Worm (Caenorhabditis elegans) whole organism, young adult: ENCODE data around the gene sdpn-1.

Experiments used
- C06A6.2 ChIP-seq: fragments of 200-800 bp; sonication (Bioruptor generic); conservative IDR thresholded peaks from 2 replicates; pipeline ENCODE4 v1.3.6; 2022; ENCODE audit warnings: missing genetic modification characterization, missing compliant biosample characterization
- F23B12.7 ChIP-seq: sonication (generic microtip); optimal IDR thresholded peaks from 2 replicates; lab custom pipeline; 2017; ENCODE audit warnings: missing genetic modification characterization, mild to moderate bottlenecking, missing compliant biosample characterization, antibody characterized with exemption, moderate library complexity; ENCODE audit not compliant: insufficient read depth
- F33H1.4 ChIP-seq: fragments of 200-800 bp; sonication (Bioruptor generic); IDR thresholded peaks from 2 replicates; pipeline ENCODE4 v1.3.6; 2022; ENCODE audit warnings: missing genetic modification reagents, missing genetic modification characterization, missing compliant biosample characterization
- F55B11.4 ChIP-seq: sonication (generic microtip); optimal IDR thresholded peaks from 2 replicates; lab custom pipeline; 2016; ENCODE audit warnings: missing compliant biosample characterization, missing genetic modification characterization, borderline replicate concordance; ENCODE audit not compliant: insufficient read depth
- K12H6.12 ChIP-seq: fragments of 200-800 bp; sonication (Bioruptor generic); optimal IDR thresholded peaks from 2 replicates; lab custom pipeline; 2018; ENCODE audit warnings: mild to moderate bottlenecking, missing genetic modification characterization, missing compliant biosample characterization
- T26A5.8 ChIP-seq: sonication (generic microtip); optimal IDR thresholded peaks from 2 replicates; lab custom pipeline; 2016; ENCODE audit warnings: missing genetic modification characterization, missing compliant biosample characterization
- Y53F4B.3 ChIP-seq: fragments of 200-800 bp; sonication (Bioruptor generic); IDR thresholded peaks from 2 replicates; pipeline ENCODE4 v1.3.6; 2022; ENCODE audit warnings: missing genetic modification reagents, missing genetic modification characterization, missing compliant biosample characterization
- Y56A3A.18 ChIP-seq: fragments of 200-800 bp; sonication (Bioruptor generic); IDR thresholded peaks from 2 replicates; pipeline ENCODE4 v1.3.6; 2022; ENCODE audit warnings: missing genetic modification reagents, missing genetic modification characterization, missing compliant biosample characterization
- ZK185.1 ChIP-seq: sonication (generic microtip); optimal IDR thresholded peaks from 2 replicates; lab custom pipeline; 2016; ENCODE audit warnings: mild to moderate bottlenecking, missing genetic modification characterization, missing compliant biosample characterization; ENCODE audit not compliant: poor library complexity, severe bottlenecking
- ama-1 ChIP-seq, 3 experiments: fragments of 150-350 bp in 1 of 3; sonication (generic microtip) in 2 of 3; optimal IDR thresholded peaks; 2 replicates each; lab custom pipeline; 2014 to 2018; ENCODE audit warnings: missing biosample characterization in 2 of 3, missing genetic modification characterization in 2 of 3, missing genetic modification reagents in 2 of 3
- attf-3 ChIP-seq: fragments of 200-800 bp; sonication (Bioruptor generic); conservative IDR thresholded peaks from 2 replicates; pipeline ENCODE4 v1.3.6; 2022; ENCODE audit warnings: missing genetic modification reagents, missing genetic modification characterization, missing compliant biosample characterization
- bed-1 ChIP-seq: fragments of 200-800 bp; sonication (Bioruptor generic); IDR thresholded peaks from 2 replicates; pipeline ENCODE4 v1.3.6; 2022; ENCODE audit warnings: missing genetic modification reagents, missing genetic modification characterization, missing compliant biosample characterization
- cebp-1 ChIP-seq, 2 experiments: fragments of 200-800 bp in 1 of 2; sonication (Bioruptor generic) in 1 of 2; sonication (generic microtip) in 1 of 2; IDR thresholded peaks in 1 of 2; optimal IDR thresholded peaks in 1 of 2; 2 replicates each; pipeline versions ENCODE4 v1.3.6 to Lab custom; 2017 to 2022; ENCODE audit warnings: missing compliant biosample characterization in 2 of 2, missing genetic modification characterization in 2 of 2, mild to moderate bottlenecking in 1 of 2, missing genetic modification reagents in 1 of 2, moderate library complexity in 1 of 2
- ceh-100 ChIP-seq: fragments of 200-800 bp; sonication (Bioruptor generic); IDR thresholded peaks from 2 replicates; pipeline ENCODE4 v1.3.6; 2022; ENCODE audit warnings: missing genetic modification reagents, missing genetic modification characterization, missing compliant biosample characterization
- ceh-58 ChIP-seq: fragments of 200-800 bp; sonication (Bioruptor generic); IDR thresholded peaks from 2 replicates; pipeline ENCODE4 v1.3.6; 2022; ENCODE audit warnings: missing genetic modification characterization, missing compliant biosample characterization
- ceh-91 ChIP-seq: fragments of 200-800 bp; sonication (Bioruptor generic); IDR thresholded peaks from 2 replicates; pipeline ENCODE4 v1.3.6; 2022; ENCODE audit warnings: missing genetic modification reagents, missing genetic modification characterization, missing compliant biosample characterization
- chd-7 ChIP-seq: sonication (generic microtip); optimal IDR thresholded peaks from 2 replicates; lab custom pipeline; 2016; ENCODE audit warnings: mild to moderate bottlenecking, missing genetic modification characterization, moderate library complexity, missing compliant biosample characterization
- dox-1 ChIP-seq: fragments of 200-800 bp; sonication (Bioruptor generic); IDR thresholded peaks from 2 replicates; pipeline ENCODE4 v1.3.6; 2022; ENCODE audit warnings: missing genetic modification reagents, missing genetic modification characterization, missing compliant biosample characterization
- dpff-1 ChIP-seq: sonication (generic microtip); optimal IDR thresholded peaks from 2 replicates; lab custom pipeline; 2017; ENCODE audit warnings: mild to moderate bottlenecking, missing genetic modification characterization, missing compliant biosample characterization
- egl-18 ChIP-seq: fragments of 200-800 bp; sonication (Bioruptor generic); IDR thresholded peaks from 2 replicates; pipeline ENCODE4 v1.3.6; 2022; ENCODE audit warnings: missing genetic modification reagents, missing genetic modification characterization, missing compliant biosample characterization
- egl-44 ChIP-seq: fragments of 200-800 bp; sonication (Bioruptor generic); IDR thresholded peaks from 2 replicates; pipeline ENCODE4 v1.3.6; 2022; ENCODE audit warnings: missing genetic modification reagents, missing genetic modification characterization, missing compliant biosample characterization
- ekl-4 ChIP-seq: fragments of 200-800 bp; sonication (Bioruptor generic); IDR thresholded peaks from 2 replicates; pipeline ENCODE4 v1.3.6; 2022; ENCODE audit warnings: missing genetic modification reagents, missing genetic modification characterization, missing compliant biosample characterization
- fkh-3 ChIP-seq: sonication (generic microtip); optimal IDR thresholded peaks from 2 replicates; lab custom pipeline; 2016; ENCODE audit warnings: mild to moderate bottlenecking, missing genetic modification characterization, missing compliant biosample characterization
- him-1 ChIP-seq: sonication (generic microtip); optimal IDR thresholded peaks from 2 replicates; lab custom pipeline; 2016; ENCODE audit warnings: missing genotype, missing genetic modification reagents, missing genetic modification characterization, missing compliant biosample characterization
- hlh-12 ChIP-seq: sonication (generic microtip); optimal IDR thresholded peaks from 2 replicates; lab custom pipeline; 2016; ENCODE audit warnings: missing genetic modification characterization, missing compliant biosample characterization
- hmg-1.2 ChIP-seq: fragments of 200-800 bp; sonication (Bioruptor generic); IDR thresholded peaks from 2 replicates; pipeline ENCODE4 v1.3.6; 2022; ENCODE audit warnings: missing genetic modification reagents, missing genetic modification characterization, missing compliant biosample characterization
- hsf-1 ChIP-seq: fragments of 200-800 bp; sonication (Bioruptor generic); IDR thresholded peaks from 2 replicates; pipeline ENCODE4 v1.3.6; 2022; ENCODE audit warnings: missing genetic modification reagents, missing genetic modification characterization, missing compliant biosample characterization
- let-526 ChIP-seq: fragments of 200-800 bp; sonication (Bioruptor generic); IDR thresholded peaks from 2 replicates; pipeline ENCODE4 v1.3.6; 2022; ENCODE audit warnings: missing genetic modification reagents, missing genetic modification characterization, missing compliant biosample characterization
- lin-40 ChIP-seq: sonication (generic microtip); optimal IDR thresholded peaks from 2 replicates; lab custom pipeline; 2016; ENCODE audit warnings: missing genetic modification characterization, mild to moderate bottlenecking, missing compliant biosample characterization, missing genotype, missing genetic modification reagents
- mcd-1 ChIP-seq: fragments of 200-800 bp; sonication (Bioruptor generic); IDR thresholded peaks from 2 replicates; pipeline ENCODE4 v1.3.6; 2022; ENCODE audit warnings: missing genetic modification reagents, missing genetic modification characterization, missing compliant biosample characterization
- nfya-1 ChIP-seq: sonication (generic microtip); optimal IDR thresholded peaks from 2 replicates; lab custom pipeline; 2017; ENCODE audit warnings: antibody characterized with exemption, missing compliant biosample characterization, missing genetic modification characterization, borderline replicate concordance; ENCODE audit not compliant: insufficient read depth
- nfya-2 ChIP-seq: fragments of 200-800 bp; sonication (Bioruptor generic); IDR thresholded peaks from 2 replicates; pipeline ENCODE4 v1.3.6; 2022; ENCODE audit warnings: missing genetic modification reagents, missing genetic modification characterization, missing compliant biosample characterization
- nfyb-1 ChIP-seq: fragments of 200-800 bp; sonication (Bioruptor generic); IDR thresholded peaks from 2 replicates; pipeline ENCODE4 v1.3.6; 2022; ENCODE audit warnings: missing genetic modification reagents, missing genetic modification characterization, missing compliant biosample characterization
- nhr-179 ChIP-seq: sonication (generic microtip); optimal IDR thresholded peaks from 2 replicates; lab custom pipeline; 2016; ENCODE audit warnings: mild to moderate bottlenecking, missing genetic modification characterization, missing compliant biosample characterization
- nhr-27 ChIP-seq: fragments of 200-800 bp; sonication (Bioruptor generic); optimal IDR thresholded peaks from 2 replicates; lab custom pipeline; 2018; ENCODE audit warnings: mild to moderate bottlenecking, missing genetic modification characterization, moderate library complexity, missing compliant biosample characterization
- nhr-80 ChIP-seq: sonication (generic microtip); optimal IDR thresholded peaks from 2 replicates; lab custom pipeline; 2016; ENCODE audit warnings: missing genetic modification characterization, missing compliant biosample characterization
- nhr-90 ChIP-seq: sonication (generic microtip); optimal IDR thresholded peaks from 2 replicates; lab custom pipeline; 2016; ENCODE audit warnings: missing genotype, mild to moderate bottlenecking, missing genetic modification characterization, missing compliant biosample characterization
- pbrm-1 ChIP-seq: fragments of 200-800 bp; sonication (Bioruptor generic); IDR thresholded peaks from 2 replicates; pipeline ENCODE4 v1.3.6; 2022; ENCODE audit warnings: missing genetic modification reagents, missing genetic modification characterization, missing compliant biosample characterization
- pha-4 ChIP-seq: fragments of 150-350 bp; sonication (generic microtip); optimal IDR thresholded peaks from 2 replicates; lab custom pipeline; 2014; ENCODE audit warnings: missing biosample characterization, missing genetic modification reagents, missing genetic modification characterization
- sdz-38 ChIP-seq: sonication (generic microtip); optimal IDR thresholded peaks from 2 replicates; lab custom pipeline; 2016; ENCODE audit warnings: missing genotype, missing genetic modification characterization, missing compliant biosample characterization
- snpc-1.3 ChIP-seq: sonication (generic microtip); optimal IDR thresholded peaks from 2 replicates; lab custom pipeline; 2017; ENCODE audit warnings: missing genetic modification characterization, mild to moderate bottlenecking, missing compliant biosample characterization, antibody characterized with exemption, moderate library complexity, missing genotype, missing genetic modification reagents; ENCODE audit not compliant: insufficient read depth
- somi-1 ChIP-seq: fragments of 200-800 bp; sonication (Bioruptor generic); optimal IDR thresholded peaks from 2 replicates; lab custom pipeline; 2018; ENCODE audit warnings: mild to moderate bottlenecking, missing genetic modification characterization, missing compliant biosample characterization
- unc-130 ChIP-seq: sonication (generic microtip); optimal IDR thresholded peaks from 2 replicates; lab custom pipeline; 2016; ENCODE audit warnings: missing genetic modification reagents, missing genetic modification characterization, missing compliant biosample characterization
- ztf-26 ChIP-seq: sonication (generic microtip); optimal IDR thresholded peaks from 2 replicates; lab custom pipeline; 2017; ENCODE audit warnings: missing genetic modification characterization, missing compliant biosample characterization
- ztf-3 ChIP-seq: fragments of 200-800 bp; sonication (Bioruptor generic); optimal IDR thresholded peaks from 2 replicates; lab custom pipeline; 2018; ENCODE audit warnings: mild to moderate bottlenecking, missing genetic modification characterization, missing compliant biosample characterization

sdpn-1 gene

ce11 chrX:8029080-8029479 is 31.1 kb upstream of the sdpn-1 start, which contains the start of gene C34D10.1 (continued):
- TF ChIP-seq cebp-1 (GFP tag; IDR thresholded peaks at IDR 0.05; lab: Robert Waterston, UW) (peak; percentile 38; the same call in 1 of the 2 replicates), cebp-1 (tag; optimal IDR thresholded peaks at IDR 0.05; lab: Kevin White, UChicago) (peak; percentile 65), ceh-100 (no peak), nfyb-1 (GFP tag; lab: Robert Waterston, UW) (no peak), dpff-1 (tag; lab: Kevin White, UChicago) (no peak), Y56A3A.18 (GFP tag; lab: Robert Waterston, UW) (no peak), nhr-90 (tag; lab: Kevin White, UChicago) (no peak), fkh-3 (tag; lab: Kevin White, UChicago) (no peak), C06A6.2 (no peak), ztf-26 (tag; lab: Kevin White, UChicago) (peak; percentile 58), bed-1 (no peak), snpc-1.3 (tag; lab: Kevin White, UChicago) (no peak), sdz-38 (tag; lab: Kevin White, UChicago) (no peak), nhr-179 (tag; lab: Kevin White, UChicago) (no peak), egl-18 (GFP tag; lab: Robert Waterston, UW) (no peak), ztf-3 (GFP tag; lab: Kevin White, UChicago) (no peak), nhr-27 (tag; lab: Kevin White, UChicago) (no peak), him-1 (tag; lab: Kevin White, UChicago) (no peak), attf-3 (GFP tag; lab: Robert Waterston, UW) (no peak), ama-1 (optimal IDR thresholded peaks at IDR 0.05; lab: Kevin White, UChicago) (no peak), ama-1 (GFP tag; optimal IDR thresholded peaks at IDR 0.05; lab: Kevin White, UChicago) (no peak), let-526 (GFP tag; lab: Robert Waterston, UW) (no peak), nfya-2 (GFP tag; lab: Robert Waterston, UW) (no peak), egl-44 (GFP tag; lab: Robert Waterston, UW) (no peak), Y53F4B.3 (GFP tag; lab: Robert Waterston, UW) (no peak), F55B11.4 (tag; lab: Kevin White, UChicago) (no peak), dox-1 (peak; percentile 57)

DNA sequence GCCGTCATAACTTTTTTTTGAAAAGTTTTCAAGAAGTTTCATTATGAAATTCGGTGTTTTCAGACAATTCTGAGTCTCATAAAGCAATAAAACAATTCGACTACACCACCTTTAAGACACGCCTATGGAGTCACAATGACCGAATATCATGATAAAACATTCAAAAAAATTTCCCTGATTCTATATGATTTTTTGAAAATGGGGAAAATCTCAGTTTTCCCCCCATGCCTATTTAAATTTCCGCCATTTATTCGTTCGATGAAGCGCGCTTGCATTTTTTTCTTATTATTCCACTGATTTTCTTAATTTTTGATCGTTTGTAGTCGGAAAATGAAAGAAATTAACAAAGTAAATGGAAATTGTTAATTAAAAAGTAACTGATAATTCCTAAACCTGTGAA is 29.5 kb upstream of the sdpn-1 start:
- TF ChIP-seq mcd-1 (GFP tag; lab: Robert Waterston, UW) (no peak), pha-4 (tag; lab: Kevin White, UChicago) (no peak), nfya-1 (no peak), Y56A3A.18 (GFP tag; lab: Robert Waterston, UW) (no peak), ZK185.1 (no peak), ztf-3 (GFP tag; lab: Kevin White, UChicago) (no peak), him-1 (tag; lab: Kevin White, UChicago) (no peak), ceh-91 (GFP tag; lab: Robert Waterston, UW) (no peak), K12H6.12 (tag; lab: Kevin White, UChicago) (no peak), hsf-1 (GFP tag; lab: Robert Waterston, UW) (no peak), F23B12.7 (tag; lab: Kevin White, UChicago) (no peak), fkh-3 (tag; lab: Kevin White, UChicago) (no peak), hlh-12 (tag; lab: Kevin White, UChicago) (no peak), pbrm-1 (GFP tag; lab: Robert Waterston, UW) (no peak)

DNA sequence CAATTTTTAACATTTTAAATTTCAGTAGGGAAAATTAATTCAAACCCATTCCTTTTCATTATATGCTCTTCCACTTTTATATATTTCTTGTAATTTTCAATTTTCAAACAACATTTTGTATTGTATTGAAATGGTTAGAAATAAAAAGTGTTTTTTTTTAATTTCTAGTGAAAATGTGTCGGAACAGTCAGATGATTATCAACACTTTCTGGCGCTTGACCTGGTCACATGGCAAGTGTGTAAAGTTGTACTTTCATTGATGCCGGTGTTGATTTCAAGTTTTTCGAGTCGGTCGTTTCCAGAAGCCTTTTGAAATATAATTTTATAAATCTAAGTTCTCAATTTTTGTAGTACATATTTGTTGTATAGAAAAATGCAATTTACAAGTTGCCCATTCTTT is 28.7 kb upstream of the sdpn-1 start:
- TF ChIP-seq cebp-1 (GFP tag; IDR thresholded peaks at IDR 0.05; lab: Robert Waterston, UW) (peak; percentile 32; the same call in 1 of the 2 replicates), cebp-1 (tag; optimal IDR thresholded peaks at IDR 0.05; lab: Kevin White, UChicago) (peak; percentile 50), chd-7 (no peak), nfyb-1 (GFP tag; lab: Robert Waterston, UW) (peak; percentile 49; the same call in 1 of the 2 replicates), somi-1 (GFP tag; lab: Kevin White, UChicago) (peak; percentile 19), unc-130 (GFP tag; lab: Kevin White, UChicago) (no peak), nhr-27 (tag; lab: Kevin White, UChicago) (no peak), nhr-80 (tag; lab: Kevin White, UChicago) (peak; percentile 27), ekl-4 (GFP tag; lab: Robert Waterston, UW) (peak; percentile 18; the same call in 1 of the 2 replicates), lin-40 (tag; lab: Kevin White, UChicago) (peak; percentile 4), hmg-1.2 (no peak), T26A5.8 (tag; lab: Kevin White, UChicago) (no peak), F33H1.4 (GFP tag; lab: Robert Waterston, UW) (no peak), ceh-58 (GFP tag; lab: Robert Waterston, UW) (no peak)
